Fruit fly (Drosophila melanogaster) S2 (cell line): ENCODE results near the gene TfIIS.

Experiments
- CG8478 ChIP-seq: fragments of >200 bp; optimal IDR thresholded peaks from 2 replicates; lab custom pipeline; 2018
- CTCF ChIP-seq, 2 experiments: fragments of >200 bp; optimal IDR thresholded peaks; 2 replicates each; lab custom pipeline; 2018

- TF ChIP-seq CTCF (optimal IDR thresholded peaks at IDR 0.05; lab: Kevin White, UChicago), result no peak
- TF ChIP-seq CG8478 (lab: Kevin White, UChicago), result no peak
Observed at dm6 chr2L:15056359-15057220, 4.0 kb downstream of the TfIIS start.
